Fruit fly (Drosophila melanogaster): ENCODE data around the gene hng3.

DNA sequence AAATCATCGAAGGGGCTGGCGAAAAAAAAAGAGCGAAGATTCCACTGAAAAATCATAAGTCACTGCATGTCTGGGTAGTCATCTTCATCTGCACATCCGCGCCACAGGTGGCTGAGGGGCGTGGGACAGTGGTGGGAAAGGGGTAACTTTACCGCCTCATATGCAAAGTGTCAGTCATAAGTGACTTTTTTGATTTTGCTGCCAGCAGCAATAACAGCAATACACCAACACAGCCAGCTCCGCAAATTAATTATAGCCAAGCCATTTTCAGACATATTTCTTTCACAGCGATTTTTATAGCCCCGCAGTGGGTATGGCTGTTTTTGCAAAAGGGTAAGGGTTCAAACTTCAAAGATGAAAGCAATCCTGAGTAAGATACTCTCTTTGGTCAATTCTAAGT, 36.9 kb downstream of the hng3 start:
- TF ChIP-seq h (optimal IDR thresholded peaks at IDR 0.05) (no peak), Myc (optimal IDR thresholded peaks at IDR 0.05) (no peak)

Measured in Kc167 (cell line).